Fruit fly (Drosophila melanogaster) whole organism, pupa: ENCODE data around the gene CG34125.

Source experiments
- CG10348 ChIP-seq: fragments of 200-800 bp; sonication (Bioruptor generic); IDR thresholded peaks from 2 replicates; pipeline ENCODE4 v1.3.6; 2022; ENCODE audit warnings: missing biosample characterization, missing genetic modification characterization
- CG12605 ChIP-seq: fragments of 200-800 bp; sonication (Bioruptor generic); IDR thresholded peaks from 2 replicates; pipeline ENCODE4 v1.3.6; 2022; ENCODE audit warnings: missing biosample characterization, missing genetic modification characterization
- CG13204 ChIP-seq: fragments of 200-800 bp; sonication (Bioruptor generic); optimal IDR thresholded peaks from 2 replicates; lab custom pipeline; 2018; ENCODE audit warnings: missing biosample characterization, mild to moderate bottlenecking, missing genetic modification characterization, moderate library complexity
- CG14655 ChIP-seq: fragments of 200-800 bp; sonication (Bioruptor generic); optimal IDR thresholded peaks from 3 replicates; lab custom pipeline; 2017; ENCODE audit warnings: mild to moderate bottlenecking, missing biosample characterization, missing genetic modification reagents, missing genetic modification characterization
- CG15710 ChIP-seq: fragments of 200-800 bp; sonication (Bioruptor generic); optimal IDR thresholded peaks from 2 replicates; lab custom pipeline; 2018; ENCODE audit warnings: missing biosample characterization, mild to moderate bottlenecking, missing genetic modification characterization, moderate library complexity
- CG17806 ChIP-seq: fragments of 200-800 bp; sonication (Bioruptor generic); optimal IDR thresholded peaks from 2 replicates; lab custom pipeline; 2018; ENCODE audit warnings: missing biosample characterization, mild to moderate bottlenecking, missing genetic modification characterization, moderate library complexity
- CG32121 ChIP-seq: fragments of 200-800 bp; sonication (Bioruptor generic); IDR thresholded peaks from 2 replicates; pipeline ENCODE4 v1.3.6; 2022; ENCODE audit warnings: missing biosample characterization, missing genetic modification characterization
- CG34367 ChIP-seq: fragments of 200-800 bp; sonication (Bioruptor generic); optimal IDR thresholded peaks from 2 replicates; lab custom pipeline; 2018; ENCODE audit warnings: missing biosample characterization, mild to moderate bottlenecking, missing genetic modification characterization
- CG4496 ChIP-seq: fragments of 200-800 bp; sonication (Bioruptor generic); IDR thresholded peaks from 3 replicates; pipeline ENCODE4 v1.3.6; 2022; ENCODE audit warnings: missing biosample characterization, missing genetic modification characterization
- CG8159 ChIP-seq: fragments of 200-800 bp; sonication (Bioruptor generic); optimal IDR thresholded peaks from 3 replicates; lab custom pipeline; 2018; ENCODE audit warnings: missing biosample characterization, mild to moderate bottlenecking, missing genetic modification characterization, moderate library complexity
- CG8301 ChIP-seq: fragments of 200-800 bp; sonication (Bioruptor generic); optimal IDR thresholded peaks from 2 replicates; lab custom pipeline; 2018; ENCODE audit warnings: missing biosample characterization, mild to moderate bottlenecking, missing genetic modification characterization
- CG9948 ChIP-seq: fragments of 200-800 bp; sonication (Bioruptor generic); optimal IDR thresholded peaks from 2 replicates; lab custom pipeline; 2018; ENCODE audit warnings: missing biosample characterization, mild to moderate bottlenecking, missing genetic modification characterization, moderate library complexity
- D1 ChIP-seq: fragments of 200-800 bp; sonication (Bioruptor generic); optimal IDR thresholded peaks from 2 replicates; lab custom pipeline; 2018; ENCODE audit warnings: missing biosample characterization, mild to moderate bottlenecking, missing genetic modification characterization, moderate library complexity
- EcR ChIP-seq: fragments of 200-800 bp; sonication (Bioruptor generic); optimal IDR thresholded peaks from 3 replicates; lab custom pipeline; 2019; ENCODE audit warnings: missing biosample characterization, missing genetic modification characterization, mild to moderate bottlenecking, moderate library complexity, missing genetic modification reagents
- Ets98B ChIP-seq: fragments of 200-800 bp; sonication (Bioruptor generic); IDR thresholded peaks from 2 replicates; pipeline ENCODE4 v1.3.6; 2022; ENCODE audit warnings: missing biosample characterization, missing genetic modification characterization
- Pif1A ChIP-seq: fragments of 200-800 bp; sonication (Bioruptor generic); optimal IDR thresholded peaks from 3 replicates; lab custom pipeline; 2016; ENCODE audit warnings: missing biosample characterization, missing genetic modification characterization
- Pif1B ChIP-seq: fragments of 200-800 bp; sonication (Bioruptor generic); optimal IDR thresholded peaks from 3 replicates; lab custom pipeline; 2016; ENCODE audit warnings: missing biosample characterization, missing genetic modification characterization
- Snoo ChIP-seq: fragments of 200-800 bp; sonication (Bioruptor generic); optimal IDR thresholded peaks from 3 replicates; lab custom pipeline; 2017; ENCODE audit warnings: missing biosample characterization, mild to moderate bottlenecking, missing genetic modification characterization, inconsistent platforms
- fd96Ca ChIP-seq: fragments of 200-800 bp; sonication (Bioruptor generic); IDR thresholded peaks from 3 replicates; pipeline ENCODE4 v1.3.6; 2022; ENCODE audit warnings: missing biosample characterization, missing genetic modification characterization
- gl ChIP-seq: fragments of 200-800 bp; sonication (Bioruptor generic); optimal IDR thresholded peaks from 2 replicates; lab custom pipeline; 2018; ENCODE audit warnings: missing biosample characterization, mild to moderate bottlenecking, missing genetic modification characterization
- rn ChIP-seq: fragments of 200-800 bp; sonication (Bioruptor generic); IDR thresholded peaks from 2 replicates; pipeline ENCODE4 v1.3.6; 2022; ENCODE audit warnings: missing biosample characterization, missing genetic modification characterization

The CG34125 gene

dm6 chr2L:5010784-5011260 lies 45.3 kb downstream of the CG34125 start, which contains the start of the genes CG31917, Tfb5 and SelT:
TSS of gene CG31917 (minus strand) at chr2L:5010834.
TSS of gene Tfb5 (minus strand) at chr2L:5010834.
TSS of gene SelT (plus strand) at chr2L:5010922.
- TF ChIP-seq Snoo (tag; lab: Kevin White, UChicago) (no peak), D1 (tag; lab: Kevin White, UChicago) (no peak), CG12605 (GFP tag; lab: Robert Waterston, UW) (no peak), gl (tag; lab: Kevin White, UChicago) (no peak), CG34367 (tag; lab: Kevin White, UChicago) (no peak), rn (GFP tag; lab: Robert Waterston, UW) (no peak), Pif1A (no peak), Pif1B (GFP tag; lab: Kevin White, UChicago) (no peak), CG9948 (tag; lab: Kevin White, UChicago) (no peak), CG8301 (no peak), Ets98B (GFP tag; lab: Robert Waterston, UW) (no peak), EcR (peak; percentile 29), CG8159 (tag; lab: Kevin White, UChicago) (peak; percentile 31), CG10348 (GFP tag; lab: Robert Waterston, UW) (no peak), CG4496 (GFP tag; lab: Robert Waterston, UW) (no peak), CG14655 (GFP tag; lab: Kevin White, UChicago) (no peak), fd96Ca (GFP tag; lab: Robert Waterston, UW) (no peak), CG32121 (GFP tag; lab: Robert Waterston, UW) (no peak), CG13204 (GFP tag; lab: Kevin White, UChicago) (no peak), CG15710 (peak; percentile 43), CG17806 (tag; lab: Kevin White, UChicago) (peak; percentile 13)
- TF ChIP-seq, all 21 proteins: peak for 4
